Fruit fly (Drosophila melanogaster) S2 (cell line): ENCODE measurements around the gene CG34367.

Experiments
- CG8478 ChIP-seq: fragments of >200 bp; optimal IDR thresholded peaks from 2 replicates; lab custom pipeline; 2018
- CTCF ChIP-seq, 2 experiments: fragments of >200 bp; optimal IDR thresholded peaks; 2 replicates each; lab custom pipeline; 2018

Gene CG34367

dm6 chr2L:10375464-10376236, 21.9 kb upstream of the CG34367 start, which contains the start of the genes CG33303 and dpr19:
TSS of gene CG33303 (minus strand) at chr2L:10375757.
TSS of gene dpr19 (plus strand) at chr2L:10376168.
- no peak for TF ChIP-seq CTCF (optimal IDR thresholded peaks at IDR 0.05; lab: Kevin White, UChicago)
- TF ChIP-seq CG8478 (lab: Kevin White, UChicago), result no peak

dm6 chr2L:10373605-10374269, 20.0 kb upstream of the CG34367 start, which contains the start of gene rho-5:
TSS of gene rho-5 (minus strand) at chr2L:10373900.
- no peak for TF ChIP-seq CTCF (optimal IDR thresholded peaks at IDR 0.05; lab: Kevin White, UChicago)
- no peak for TF ChIP-seq CG8478 (lab: Kevin White, UChicago)

- no peak for TF ChIP-seq CG8478 (lab: Kevin White, UChicago)
- no peak for TF ChIP-seq CTCF (optimal IDR thresholded peaks at IDR 0.05; lab: Kevin White, UChicago)
Observed at dm6 chr2L:10372297-10372696, 18.6 kb upstream of the CG34367 start.

dm6 chr2L:10366525-10366924, 12.8 kb upstream of the CG34367 start, which contains the start of gene CG5056:
TSS of gene CG5056 (plus strand) at chr2L:10366692.
- no peak for TF ChIP-seq CG8478 (lab: Kevin White, UChicago)
- no peak for TF ChIP-seq CTCF (optimal IDR thresholded peaks at IDR 0.05; lab: Kevin White, UChicago)

- no peak for TF ChIP-seq CTCF (optimal IDR thresholded peaks at IDR 0.05; lab: Kevin White, UChicago)
Observed at dm6 chr2L:10364229-10364628, 10.5 kb upstream of the CG34367 start, which contains the start of gene lft. TSS of gene lft (plus strand) at chr2L:10364471.

- TF ChIP-seq CTCF (optimal IDR thresholded peaks at IDR 0.05; lab: Kevin White, UChicago) (no peak), CG8478 (lab: Kevin White, UChicago) (no peak)
Observed at dm6 chr2L:10362408-10363067, 8.8 kb upstream of the CG34367 start, which contains the start of the genes Cand1 and pim. TSS of gene Cand1 (minus strand) at chr2L:10362707. TSS of gene pim (plus strand) at chr2L:10362989.

- TF ChIP-seq CTCF (optimal IDR thresholded peaks at IDR 0.05; lab: Kevin White, UChicago), result no peak
- no peak for TF ChIP-seq CG8478 (lab: Kevin White, UChicago)
Observed at dm6 chr2L:10356508-10356907, 2.8 kb upstream of the CG34367 start, which contains the start of the genes CtsL4 and ClpP. TSS of gene CtsL4 (minus strand) at chr2L:10356597. TSS of gene ClpP (plus strand) at chr2L:10356795.

- TF ChIP-seq CTCF (optimal IDR thresholded peaks at IDR 0.05; lab: Kevin White, UChicago) (no peak), CG8478 (lab: Kevin White, UChicago) (no peak)
Observed at dm6 chr2L:10351130-10351529, 2.6 kb downstream of the CG34367 start.

dm6 chr2L:10344029-10344606, 9.6 kb downstream of the CG34367 start, which contains the start of gene Frmd5:
TSS of gene Frmd5 (plus strand) at chr2L:10344442.
- TF ChIP-seq CTCF (optimal IDR thresholded peaks at IDR 0.05; lab: Kevin White, UChicago) (no peak), CG8478 (lab: Kevin White, UChicago) (no peak)

- no peak for TF ChIP-seq CTCF (optimal IDR thresholded peaks at IDR 0.05; lab: Kevin White, UChicago)
- TF ChIP-seq CG8478 (lab: Kevin White, UChicago), result no peak
Observed at dm6 chr2L:10342471-10342870, 11.2 kb downstream of the CG34367 start, which contains the start of gene Sps2. TSS of gene Sps2 (plus strand) at chr2L:10342594.

dm6 chr2L:10341405-10341804, 12.3 kb downstream of the CG34367 start, which contains the start of gene CG31715:
TSS of gene CG31715 (plus strand) at chr2L:10341616.
- TF ChIP-seq CTCF (optimal IDR thresholded peaks at IDR 0.05; lab: Kevin White, UChicago) (no peak), CG8478 (lab: Kevin White, UChicago) (no peak)

dm6 chr2L:10339841-10340240, 13.9 kb downstream of the CG34367 start:
- TF ChIP-seq CG8478 (lab: Kevin White, UChicago), result no peak
- no peak for TF ChIP-seq CTCF (optimal IDR thresholded peaks at IDR 0.05; lab: Kevin White, UChicago)

dm6 chr2L:10339212-10339721, 14.4 kb downstream of the CG34367 start, which contains the start of gene SamDC:
TSS of gene SamDC (plus strand) at chr2L:10339457.
- TF ChIP-seq CTCF (optimal IDR thresholded peaks at IDR 0.05; lab: Kevin White, UChicago) (peak in 1 of 2 experiments; percentile 15), CG8478 (lab: Kevin White, UChicago) (no peak)
